Worm (Caenorhabditis elegans) whole organism, mixed stage, embryonic: ENCODE results near the gene nhr-72.
"Not testable (repeated sequence)": the region's sequence is repeated elsewhere in the genome, so short reads cannot be mapped to it uniquely, and the experiment has no call there.

ENCODE experiments used
- bed-3 ChIP-seq: fragments of 200-800 bp; sonication (Bioruptor generic); optimal IDR thresholded peaks from 3 replicates; lab custom pipeline; 2018; ENCODE audit warnings: mild to moderate bottlenecking, missing genetic modification characterization, moderate library complexity, missing compliant biosample characterization
- blmp-1 ChIP-seq: fragments of 150-350 bp; optimal IDR thresholded peaks from 2 replicates; lab custom pipeline; 2014; ENCODE audit warnings: missing biosample characterization, missing genetic modification characterization
- ceh-39 ChIP-seq: fragments of 150-350 bp; optimal IDR thresholded peaks from 2 replicates; lab custom pipeline; 2014; ENCODE audit warnings: missing biosample characterization, missing genetic modification characterization
- ceh-83 ChIP-seq: fragments of 200-800 bp; sonication (Bioruptor generic); optimal IDR thresholded peaks from 2 replicates; lab custom pipeline; 2018; ENCODE audit warnings: mild to moderate bottlenecking, missing genetic modification characterization, missing compliant biosample characterization
- ces-1 ChIP-seq: fragments of 150-350 bp; optimal IDR thresholded peaks from 2 replicates; lab custom pipeline; 2014; ENCODE audit warnings: missing biosample characterization, missing genetic modification reagents, missing genetic modification characterization
- cnd-1 ChIP-seq: fragments of 200-800 bp; sonication (Bioruptor generic); optimal IDR thresholded peaks from 2 replicates; lab custom pipeline; 2018; ENCODE audit warnings: mild to moderate bottlenecking, missing genetic modification characterization, missing compliant biosample characterization
- drap-1 ChIP-seq: fragments of 200-800 bp; sonication (Bioruptor generic); optimal IDR thresholded peaks from 3 replicates; lab custom pipeline; 2018; ENCODE audit warnings: mild to moderate bottlenecking, missing genetic modification characterization, missing compliant biosample characterization
- elt-1 ChIP-seq: sonication (generic microtip); optimal IDR thresholded peaks from 2 replicates; lab custom pipeline; 2017; ENCODE audit warnings: missing genetic modification characterization, mild to moderate bottlenecking, missing compliant biosample characterization, antibody characterized with exemption, moderate library complexity, borderline replicate concordance; ENCODE audit not compliant: insufficient read depth
- elt-3 ChIP-seq: fragments of 150-350 bp; optimal IDR thresholded peaks from 2 replicates; lab custom pipeline; 2014; ENCODE audit warnings: missing biosample characterization, missing genetic modification characterization
- flh-1 ChIP-seq: fragments of 200-800 bp; sonication (Bioruptor generic); optimal IDR thresholded peaks from 2 replicates; lab custom pipeline; 2018; ENCODE audit warnings: mild to moderate bottlenecking, missing genetic modification characterization, moderate library complexity, missing compliant biosample characterization
- ham-2 ChIP-seq: fragments of 200-800 bp; sonication (Bioruptor generic); optimal IDR thresholded peaks from 2 replicates; lab custom pipeline; 2018; ENCODE audit warnings: mild to moderate bottlenecking, missing genetic modification characterization, missing compliant biosample characterization
- hlh-1 ChIP-seq: fragments of 150-350 bp; optimal IDR thresholded peaks from 2 replicates; lab custom pipeline; 2014; ENCODE audit warnings: missing biosample characterization, missing genetic modification reagents, missing genetic modification characterization
- lin-13 ChIP-seq: fragments of 150-350 bp; optimal IDR thresholded peaks from 2 replicates; lab custom pipeline; 2014; ENCODE audit warnings: missing biosample characterization, missing genetic modification characterization
- lin-32 ChIP-seq: fragments of 200-800 bp; sonication (Bioruptor generic); optimal IDR thresholded peaks from 2 replicates; lab custom pipeline; 2018; ENCODE audit warnings: mild to moderate bottlenecking, missing genetic modification characterization, missing compliant biosample characterization
- mab-5 ChIP-seq: fragments of 150-350 bp; optimal IDR thresholded peaks from 2 replicates; lab custom pipeline; 2014; ENCODE audit warnings: missing biosample characterization, missing genetic modification characterization
- mep-1 ChIP-seq: fragments of 150-350 bp; optimal IDR thresholded peaks from 2 replicates; lab custom pipeline; 2017; ENCODE audit warnings: missing biosample characterization, missing genetic modification reagents, missing genetic modification characterization, inconsistent platforms
- nhr-2 ChIP-seq: fragments of 150-350 bp; optimal IDR thresholded peaks from 2 replicates; lab custom pipeline; 2014; ENCODE audit warnings: missing biosample characterization, missing genetic modification characterization
- nhr-237 ChIP-seq: fragments of 150-350 bp; optimal IDR thresholded peaks from 2 replicates; lab custom pipeline; 2014; ENCODE audit warnings: missing biosample characterization, missing genetic modification characterization
- nhr-28 ChIP-seq: fragments of 150-350 bp; optimal IDR thresholded peaks from 2 replicates; lab custom pipeline; 2014; ENCODE audit warnings: missing biosample characterization, missing genetic modification characterization
- nhr-76 ChIP-seq: sonication (generic microtip); optimal IDR thresholded peaks from 2 replicates; lab custom pipeline; 2017; ENCODE audit warnings: missing biosample characterization, missing genetic modification characterization
- pha-4 ChIP-seq: fragments of 150-350 bp; optimal IDR thresholded peaks from 2 replicates; lab custom pipeline; 2018; ENCODE audit warnings: missing biosample characterization, missing genetic modification reagents, missing genetic modification characterization
- sem-2 ChIP-seq: fragments of 200-800 bp; sonication (Bioruptor generic); optimal IDR thresholded peaks from 2 replicates; lab custom pipeline; 2018; ENCODE audit warnings: mild to moderate bottlenecking, missing genetic modification characterization, missing compliant biosample characterization
- snpc-4 ChIP-seq: fragments of 150-350 bp; optimal IDR thresholded peaks from 2 replicates; lab custom pipeline; 2014; ENCODE audit warnings: missing biosample characterization, missing genetic modification characterization
- sptf-1 ChIP-seq: sonication (generic microtip); optimal IDR thresholded peaks from 2 replicates; lab custom pipeline; 2017; ENCODE audit warnings: mild to moderate bottlenecking, missing genetic modification characterization, moderate library complexity, missing compliant biosample characterization
- tbx-8 ChIP-seq: fragments of 200-800 bp; sonication (Bioruptor generic); optimal IDR thresholded peaks from 2 replicates; lab custom pipeline; 2018; ENCODE audit warnings: mild to moderate bottlenecking, missing genetic modification characterization, moderate library complexity, missing compliant biosample characterization
- unc-120 ChIP-seq: sonication (generic microtip); optimal IDR thresholded peaks from 2 replicates; lab custom pipeline; 2017; ENCODE audit warnings: missing genetic modification characterization, missing compliant biosample characterization; ENCODE audit not compliant: poor library complexity, severe bottlenecking
- unc-39 ChIP-seq: fragments of 150-350 bp; optimal IDR thresholded peaks from 2 replicates; lab custom pipeline; 2014; ENCODE audit warnings: missing biosample characterization, missing genetic modification characterization
- unc-62 ChIP-seq: fragments of 150-350 bp; optimal IDR thresholded peaks from 2 replicates; lab custom pipeline; 2014; ENCODE audit warnings: missing biosample characterization, missing genetic modification reagents, missing genetic modification characterization
- zip-8 ChIP-seq: fragments of 150-350 bp; optimal IDR thresholded peaks from 2 replicates; lab custom pipeline; 2014; ENCODE audit warnings: missing biosample characterization, missing genetic modification characterization
- ztf-11 ChIP-seq: fragments of 150-350 bp; optimal IDR thresholded peaks from 2 replicates; lab custom pipeline; 2014; ENCODE audit warnings: missing biosample characterization, missing genetic modification characterization

Gene nhr-72

DNA sequence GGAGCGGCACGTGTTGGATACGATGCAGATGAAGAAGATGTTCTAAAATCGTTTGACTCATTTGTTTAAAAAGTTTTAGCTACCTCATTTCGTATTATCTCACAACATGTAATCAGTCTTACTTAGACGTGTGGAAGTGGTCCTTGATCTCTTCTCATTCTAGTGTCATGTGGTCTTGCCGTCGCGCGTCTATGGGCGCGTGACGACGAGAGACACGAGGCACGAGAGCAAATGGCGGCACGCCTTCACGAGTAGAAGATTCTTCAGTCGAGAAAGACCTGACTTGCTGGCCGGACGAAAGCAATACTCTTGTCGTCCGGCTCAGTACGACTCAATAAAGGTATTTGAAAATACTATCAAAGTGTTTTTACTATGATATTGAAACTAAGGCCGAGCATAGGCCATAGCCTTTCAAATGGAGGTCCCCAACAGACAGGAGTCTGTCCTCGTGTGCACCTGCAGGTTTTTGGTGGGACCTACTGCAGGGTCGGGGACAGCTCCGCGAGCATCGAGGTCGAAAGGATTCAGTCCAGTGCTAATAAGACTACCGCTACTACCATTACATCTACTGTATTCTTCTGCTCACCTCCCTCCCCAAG, 34.2 kb downstream of the nhr-72 start, which contains the start of gene fbxa-24:
fbxa-24 (plus strand) TSS at position 276 of the 599 bp plus-strand sequence.
- TF ChIP-seq ceh-83 (GFP tag; lab: Kevin White, UChicago); ceh-39 (tag; lab: Kevin White, UChicago); unc-120 (tag; lab: Kevin White, UChicago): not testable (repeated sequence)

DNA sequence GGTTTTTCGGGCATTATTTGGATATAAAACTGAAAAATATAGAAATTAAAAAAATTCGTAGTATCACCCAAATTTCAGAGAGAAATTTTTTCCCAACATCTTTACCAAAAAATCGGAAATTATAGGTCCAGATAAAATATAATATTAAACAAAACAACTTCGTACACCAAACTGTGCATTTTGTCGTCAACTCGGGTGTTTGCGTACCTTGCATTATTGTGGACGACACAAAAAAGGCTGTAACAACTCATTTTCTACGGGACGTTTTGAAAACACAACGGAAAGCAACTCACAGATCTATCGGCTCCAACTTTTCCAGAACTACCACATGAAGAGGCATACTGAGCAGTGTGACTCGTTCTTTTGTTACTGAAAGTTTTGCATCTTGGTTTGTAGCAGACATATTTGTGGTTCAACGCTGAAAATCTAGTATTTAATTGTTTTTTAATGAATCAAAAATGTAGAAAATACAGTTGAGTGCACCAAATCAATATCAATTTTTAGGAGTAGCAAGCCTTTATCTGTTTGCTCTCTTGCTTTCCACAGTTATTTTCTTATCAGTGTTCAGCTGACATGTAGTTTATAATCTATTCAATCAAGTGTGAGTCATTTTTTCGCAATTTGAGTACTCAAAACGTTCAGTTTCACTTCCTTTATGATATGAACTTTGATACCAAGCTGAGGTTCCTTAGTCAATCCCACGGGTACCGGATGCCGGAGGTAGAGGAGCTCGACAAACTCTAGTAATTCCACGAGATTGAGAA, 34.9 kb downstream of the nhr-72 start:
- TF ChIP-seq flh-1 (GFP tag; lab: Kevin White, UChicago) (no peak), ceh-39 (tag; lab: Kevin White, UChicago) (no peak), snpc-4 (tag; lab: Kevin White, UChicago) (no peak), nhr-2 (tag; lab: Kevin White, UChicago) (no peak), mep-1 (tag; lab: Kevin White, UChicago) (no peak), tbx-8 (no peak), nhr-237 (tag; lab: Kevin White, UChicago) (no peak), bed-3 (GFP tag; lab: Kevin White, UChicago) (no peak), mab-5 (no peak), nhr-76 (no peak), zip-8 (tag; lab: Kevin White, UChicago) (no peak), nhr-28 (tag; lab: Kevin White, UChicago) (no peak), pha-4 (tag; lab: Kevin White, UChicago) (no peak), hlh-1 (tag; lab: Kevin White, UChicago) (no peak), ces-1 (GFP tag; lab: Kevin White, UChicago) (no peak), ztf-11 (tag; lab: Kevin White, UChicago) (no peak), sem-2 (GFP tag; lab: Kevin White, UChicago) (no peak), unc-120 (tag; lab: Kevin White, UChicago) (no peak)

DNA sequence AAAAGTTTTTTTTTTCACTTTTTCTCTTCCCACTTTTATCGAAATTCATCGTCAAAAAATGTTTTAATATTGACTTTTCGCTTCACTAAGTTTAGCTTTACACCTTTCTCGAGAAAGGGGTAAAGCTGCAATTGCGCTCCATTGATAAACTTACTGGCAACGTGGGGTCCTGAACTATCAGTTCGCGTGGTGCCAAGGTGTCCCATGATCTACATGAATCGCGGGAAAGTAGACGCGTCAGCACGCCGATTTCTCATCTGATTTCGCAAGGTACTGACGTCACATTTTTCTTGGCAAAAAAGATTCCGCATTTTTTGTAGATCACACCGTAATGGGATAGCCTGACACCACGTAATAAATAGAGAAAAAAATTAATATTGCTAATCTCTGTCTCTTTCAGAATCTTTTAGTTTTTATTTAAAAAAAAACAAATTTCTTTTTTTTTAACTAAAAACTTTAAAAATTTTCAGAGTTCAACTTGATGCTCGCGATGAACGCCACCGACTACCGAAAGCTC, 38.7 kb downstream of the nhr-72 start, which contains the start of gene lido-15:
lido-15 (plus strand) TSS at position 467 of the 517 bp plus-strand sequence.
- TF ChIP-seq drap-1 (no peak), cnd-1 (no peak), ces-1 (GFP tag; lab: Kevin White, UChicago) (no peak), unc-120 (tag; lab: Kevin White, UChicago) (no peak), nhr-237 (tag; lab: Kevin White, UChicago) (no peak), ceh-39 (tag; lab: Kevin White, UChicago) (no peak), pha-4 (tag; lab: Kevin White, UChicago) (no peak), snpc-4 (tag; lab: Kevin White, UChicago) (no peak), ceh-83 (GFP tag; lab: Kevin White, UChicago) (no peak), bed-3 (GFP tag; lab: Kevin White, UChicago) (no peak)

DNA sequence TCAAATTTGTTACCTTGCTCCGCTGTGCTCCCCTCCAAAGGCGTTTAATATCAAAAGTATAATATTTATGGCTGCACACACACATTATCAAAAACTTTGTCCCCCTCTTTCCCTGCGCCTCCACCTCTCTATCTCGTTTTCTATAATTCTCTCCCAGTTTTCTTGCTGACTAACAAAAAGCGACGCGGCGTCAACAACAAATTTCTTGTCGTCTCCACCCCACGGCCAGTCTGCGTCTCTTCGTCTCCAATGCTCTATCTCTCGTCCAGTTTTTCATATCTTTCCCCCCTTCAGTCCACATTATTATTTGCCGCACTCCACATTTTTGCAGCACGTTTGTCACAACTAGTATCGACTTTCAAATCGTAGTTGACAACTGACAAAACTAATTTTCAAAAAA, 40.0 kb downstream of the nhr-72 start:
- no peak for TF ChIP-seq ztf-11 (tag; lab: Kevin White, UChicago)
- TF ChIP-seq mab-5: no peak
- TF ChIP-seq pha-4 (tag; lab: Kevin White, UChicago): peak; percentile 17
- no peak for TF ChIP-seq nhr-2 (tag; lab: Kevin White, UChicago)
- TF ChIP-seq unc-62 (GFP tag; lab: Kevin White, UChicago): peak; percentile 38
- TF ChIP-seq ces-1 (GFP tag; lab: Kevin White, UChicago): peak; percentile 7
- TF ChIP-seq, all 35 proteins: peak for 3

DNA sequence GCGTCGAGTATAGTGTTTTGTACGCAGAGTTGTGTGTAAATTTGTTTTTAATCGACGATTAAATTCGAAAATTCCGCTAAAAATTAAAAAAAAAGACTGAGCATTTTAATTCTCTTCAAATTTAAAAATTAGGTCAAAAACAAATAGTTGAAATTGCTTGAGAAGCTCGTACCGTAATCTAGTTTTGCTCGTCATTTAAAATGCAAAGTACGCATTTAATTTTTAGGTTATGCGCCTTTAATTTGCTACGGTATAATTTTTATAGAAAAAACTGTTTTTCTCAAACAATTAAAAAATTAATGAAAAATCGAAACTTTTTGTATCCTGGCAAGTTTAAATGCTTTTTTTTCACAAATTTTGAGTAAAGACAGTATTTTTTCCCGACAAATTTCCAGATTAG, 41.9 kb downstream of the nhr-72 start:
- TF ChIP-seq bed-3 (GFP tag; lab: Kevin White, UChicago): no peak
- TF ChIP-seq lin-32 (GFP tag; lab: Kevin White, UChicago): no peak
- no peak for TF ChIP-seq blmp-1
- no peak for TF ChIP-seq drap-1
- no peak for TF ChIP-seq nhr-76
- TF ChIP-seq ztf-11 (tag; lab: Kevin White, UChicago): no peak
- no peak for TF ChIP-seq flh-1 (GFP tag; lab: Kevin White, UChicago)
- no peak for TF ChIP-seq unc-62 (GFP tag; lab: Kevin White, UChicago)
- no peak for TF ChIP-seq pha-4 (tag; lab: Kevin White, UChicago)
- TF ChIP-seq mep-1 (tag; lab: Kevin White, UChicago): no peak
- TF ChIP-seq cnd-1: no peak
- no peak for TF ChIP-seq mab-5
- no peak for TF ChIP-seq lin-13
- TF ChIP-seq sptf-1 (tag; lab: Kevin White, UChicago): no peak
- no peak for TF ChIP-seq unc-39 (tag; lab: Kevin White, UChicago)
- TF ChIP-seq unc-120 (tag; lab: Kevin White, UChicago): no peak
- TF ChIP-seq sem-2 (GFP tag; lab: Kevin White, UChicago): no peak
- no peak for TF ChIP-seq elt-1 (tag; lab: Kevin White, UChicago)
- no peak for TF ChIP-seq elt-3 (tag; lab: Kevin White, UChicago)
- no peak for TF ChIP-seq ham-2 (GFP tag; lab: Kevin White, UChicago)
